Worm (Caenorhabditis elegans): ENCODE measurements around the gene srd-33.
"Not testable (repeated sequence)": the region's sequence is repeated elsewhere in the genome, so short reads cannot be mapped to it uniquely, and the experiment has no call there.

The srd-33 gene

ce11 chrV:4894971-4895370 lies 22.9 kb downstream of the srd-33 start, which contains the start of gene ugt-11:
Gene ugt-11, minus strand, starts transcription at chrV:4895071.
- no peak for TF ChIP-seq ceh-16 (tag; optimal IDR thresholded peaks at IDR 0.05)
- TF ChIP-seq egl-27 (tag; optimal IDR thresholded peaks at IDR 0.05) = no peak
- TF ChIP-seq mab-5 (tag; optimal IDR thresholded peaks at IDR 0.05) = no peak
- no peak for TF ChIP-seq nhr-11 (tag; optimal IDR thresholded peaks at IDR 0.05)
- TF ChIP-seq alr-1 (tag; optimal IDR thresholded peaks at IDR 0.05) = no peak
- TF ChIP-seq ama-1 (optimal IDR thresholded peaks at IDR 0.05) = no peak
- no peak for TF ChIP-seq unc-62 (GFP tag; optimal IDR thresholded peaks at IDR 0.05)
- TF ChIP-seq ZK546.5 (tag; optimal IDR thresholded peaks at IDR 0.05) = no peak
- no peak for TF ChIP-seq fos-1 (tag; optimal IDR thresholded peaks at IDR 0.05)
- no peak for TF ChIP-seq nhr-21 (tag; optimal IDR thresholded peaks at IDR 0.05)
- no peak for TF ChIP-seq nhr-237 (tag; optimal IDR thresholded peaks at IDR 0.05)
- TF ChIP-seq nhr-77 (tag; optimal IDR thresholded peaks at IDR 0.05) = no peak

ce11 chrV:4895744-4896143 lies 23.7 kb downstream of the srd-33 start, which contains the start of gene ugt-9:
Gene ugt-9, plus strand, starts transcription at chrV:4896048.
- TF ChIP-seq alr-1 (tag; optimal IDR thresholded peaks at IDR 0.05) = no peak
- peak; percentile 51 for TF ChIP-seq sma-3 (GFP tag; optimal IDR thresholded peaks at IDR 0.05)
- TF ChIP-seq nhr-237 (tag; optimal IDR thresholded peaks at IDR 0.05) = no peak
- TF ChIP-seq sma-9 (GFP tag; optimal IDR thresholded peaks at IDR 0.05) = peak; percentile 84
- no peak for TF ChIP-seq sma-9 (tag; optimal IDR thresholded peaks at IDR 0.05)
- TF ChIP-seq unc-39 (tag; optimal IDR thresholded peaks at IDR 0.05) = no peak
- TF ChIP-seq nhr-25 (tag; optimal IDR thresholded peaks at IDR 0.05) = peak; percentile 64
- no peak for TF ChIP-seq blmp-1 (tag; optimal IDR thresholded peaks at IDR 0.05; ENCODE audit: insufficient read depth)
- TF ChIP-seq elt-3 (tag; optimal IDR thresholded peaks at IDR 0.05) = no peak
- no peak for TF ChIP-seq nhr-11 (tag; optimal IDR thresholded peaks at IDR 0.05)
- TF ChIP-seq lsy-2 (tag; optimal IDR thresholded peaks at IDR 0.05) = no peak
- no peak for TF ChIP-seq R02D3.7 (tag; optimal IDR thresholded peaks at IDR 0.05)
- TF ChIP-seq ZK546.5 (tag; optimal IDR thresholded peaks at IDR 0.05) = no peak
- no peak for TF ChIP-seq ceh-82 (tag; optimal IDR thresholded peaks at IDR 0.05)

ce11 chrV:4900020-4900419 lies 27.9 kb downstream of the srd-33 start, which contains the start of gene ugt-10:
Gene ugt-10, minus strand, starts transcription at chrV:4900120.
- not testable (repeated sequence) for TF ChIP-seq ztf-11, unc-39, snpc-4 (tag; optimal IDR thresholded peaks at IDR 0.05)

ce11 chrV:4901074-4901473 lies 29.0 kb downstream of the srd-33 start, which contains the start of gene ugt-67:
Gene ugt-67, plus strand, starts transcription at chrV:4901374.
- TF ChIP-seq mdl-1 (tag; optimal IDR thresholded peaks at IDR 0.05) (no peak), skn-1 (tag; optimal IDR thresholded peaks at IDR 0.05) (no peak), egl-27 (tag; optimal IDR thresholded peaks at IDR 0.05) (no peak), peb-1 (tag; optimal IDR thresholded peaks at IDR 0.05) (no peak), unc-62 (GFP tag; optimal IDR thresholded peaks at IDR 0.05) (no peak), sem-4 (tag; optimal IDR thresholded peaks at IDR 0.05) (no peak), sma-3 (GFP tag; optimal IDR thresholded peaks at IDR 0.05) (no peak), alr-1 (tag; optimal IDR thresholded peaks at IDR 0.05) (no peak), elt-1 (tag; optimal IDR thresholded peaks at IDR 0.05) (no peak), nhr-11 (tag; optimal IDR thresholded peaks at IDR 0.05) (no peak)

- no peak for TF ChIP-seq C34F6.9 (tag; optimal IDR thresholded peaks at IDR 0.05)
- TF ChIP-seq nhr-25 (tag; optimal IDR thresholded peaks at IDR 0.05) = peak; percentile 3
These were observed 31.6 kb downstream of the srd-33 start, which contains the start of gene ugt-8 for ce11 chrV:4903696-4904095. Gene ugt-8, plus strand, starts transcription at chrV:4903930.

- no peak for TF ChIP-seq ama-1 (optimal IDR thresholded peaks at IDR 0.05)
- TF ChIP-seq dmd-4 (tag; optimal IDR thresholded peaks at IDR 0.05) = no peak
- no peak for TF ChIP-seq blmp-1 (tag; optimal IDR thresholded peaks at IDR 0.05; ENCODE audit: insufficient read depth)
- TF ChIP-seq Y55F3AM.14 (GFP tag; optimal IDR thresholded peaks at IDR 0.05) = no peak
These were observed 33.9 kb downstream of the srd-33 start, which contains the start of gene ugt-14 for ce11 chrV:4905953-4906352. Gene ugt-14, plus strand, starts transcription at chrV:4906253.

All from whole organism, L2 larva.